Fruit fly (Drosophila melanogaster) whole organism, prepupa: ENCODE measurements around the gene CG33271.
A peak's percentile ranks its signal among the peaks of the same experiment; 100 is the strongest.

Experiments
- Blimp-1 ChIP-seq: fragments of 200-800 bp; sonication (Bioruptor generic); optimal IDR thresholded peaks from 3 replicates; lab custom pipeline; 2017; ENCODE audit warnings: missing biosample characterization, missing genetic modification characterization, mild to moderate bottlenecking, moderate library complexity, missing genetic modification reagents
- CG10631 ChIP-seq: fragments of 200-800 bp; sonication (Bioruptor generic); optimal IDR thresholded peaks from 2 replicates; lab custom pipeline; 2016; ENCODE audit warnings: missing biosample characterization, missing genetic modification characterization
- CG10669 ChIP-seq: fragments of 200-800 bp; sonication (Bioruptor generic); optimal IDR thresholded peaks from 3 replicates; lab custom pipeline; 2018; ENCODE audit warnings: missing biosample characterization, mild to moderate bottlenecking, missing genetic modification characterization, moderate library complexity
- CG11294 ChIP-seq: fragments of 200-800 bp; sonication (Bioruptor generic); IDR thresholded peaks from 2 replicates; pipeline ENCODE4 v1.3.6; 2022; ENCODE audit warnings: missing biosample characterization, missing genetic modification characterization
- CG11762 ChIP-seq: fragments of 200-800 bp; sonication (Bioruptor generic); optimal IDR thresholded peaks from 3 replicates; lab custom pipeline; 2016; ENCODE audit warnings: missing biosample characterization, missing genetic modification characterization; ENCODE audit not compliant: insufficient read depth
- CG11902 ChIP-seq: fragments of 200-800 bp; sonication (Bioruptor generic); optimal IDR thresholded peaks from 3 replicates; lab custom pipeline; 2016; ENCODE audit warnings: missing biosample characterization, missing genetic modification characterization
- CG15336 ChIP-seq: fragments of 200-800 bp; sonication (Bioruptor generic); IDR thresholded peaks from 2 replicates; pipeline ENCODE4 v1.3.6; 2022; ENCODE audit warnings: missing biosample characterization, missing genetic modification characterization
- CG1621 ChIP-seq: fragments of 200-800 bp; sonication (Bioruptor generic); optimal IDR thresholded peaks from 3 replicates; lab custom pipeline; 2018; ENCODE audit warnings: missing biosample characterization, mild to moderate bottlenecking, missing genetic modification characterization
- CG16779 ChIP-seq: fragments of 200-800 bp; sonication (Bioruptor generic); optimal IDR thresholded peaks from 3 replicates; lab custom pipeline; 2017; ENCODE audit warnings: missing biosample characterization, mild to moderate bottlenecking, missing genetic modification characterization
- CG3032 ChIP-seq: fragments of 200-800 bp; optimal IDR thresholded peaks from 2 replicates; lab custom pipeline; 2019; ENCODE audit warnings: missing biosample characterization, mild to moderate bottlenecking, missing genetic modification characterization, moderate library complexity
- CG31627 ChIP-seq: fragments of 200-800 bp; sonication (Bioruptor generic); optimal IDR thresholded peaks from 3 replicates; lab custom pipeline; 2016; ENCODE audit warnings: missing biosample characterization, missing genetic modification characterization
- CG32006 ChIP-seq: fragments of 200-800 bp; sonication (Bioruptor generic); optimal IDR thresholded peaks from 3 replicates; lab custom pipeline; 2017; ENCODE audit warnings: missing biosample characterization, mild to moderate bottlenecking, missing genetic modification characterization
- CG3919 ChIP-seq: fragments of 200-800 bp; sonication (Bioruptor generic); optimal IDR thresholded peaks from 3 replicates; lab custom pipeline; 2016; ENCODE audit warnings: missing biosample characterization, missing genetic modification characterization
- CG4318 ChIP-seq: fragments of 200-800 bp; sonication (Bioruptor generic); optimal IDR thresholded peaks from 3 replicates; lab custom pipeline; 2017; ENCODE audit warnings: missing biosample characterization, mild to moderate bottlenecking, missing genetic modification characterization
- CG6163 ChIP-seq: fragments of 200-800 bp; sonication (Bioruptor generic); IDR thresholded peaks from 3 replicates; pipeline ENCODE4 v1.3.6; 2022; ENCODE audit warnings: missing biosample characterization, missing genetic modification characterization
- CG6276 ChIP-seq: fragments of 200-800 bp; sonication (Bioruptor generic); optimal IDR thresholded peaks from 2 replicates; lab custom pipeline; 2017; ENCODE audit warnings: missing biosample characterization, mild to moderate bottlenecking, missing genetic modification characterization
- CG6792 ChIP-seq: fragments of 200-800 bp; sonication (Bioruptor generic); optimal IDR thresholded peaks from 3 replicates; lab custom pipeline; 2016; ENCODE audit warnings: missing biosample characterization, missing genetic modification characterization
- CG6808 ChIP-seq: fragments of 200-800 bp; sonication (Bioruptor generic); optimal IDR thresholded peaks from 3 replicates; lab custom pipeline; 2017; ENCODE audit warnings: missing biosample characterization, missing genetic modification characterization, mild to moderate bottlenecking, moderate library complexity, missing genetic modification reagents
- CG6854 ChIP-seq: fragments of 200-800 bp; sonication (Bioruptor generic); optimal IDR thresholded peaks from 2 replicates; lab custom pipeline; 2017; ENCODE audit warnings: missing biosample characterization, mild to moderate bottlenecking, missing genetic modification characterization
- CG7368 ChIP-seq: fragments of 200-800 bp; sonication (Bioruptor generic); optimal IDR thresholded peaks from 3 replicates; lab custom pipeline; 2016; ENCODE audit warnings: missing biosample characterization, missing genetic modification characterization
- CG8319 ChIP-seq: fragments of 200-800 bp; sonication (Bioruptor generic); optimal IDR thresholded peaks from 3 replicates; lab custom pipeline; 2016; ENCODE audit warnings: missing biosample characterization, missing genetic modification characterization
- CG8632 ChIP-seq: fragments of 200-800 bp; sonication (Bioruptor generic); optimal IDR thresholded peaks from 3 replicates; lab custom pipeline; 2016; ENCODE audit warnings: missing biosample characterization, missing genetic modification characterization
- Eip75B ChIP-seq: fragments of 200-800 bp; sonication (Bioruptor generic); optimal IDR thresholded peaks from 3 replicates; lab custom pipeline; 2016; ENCODE audit warnings: missing biosample characterization, missing genetic modification characterization
- Eip93F ChIP-seq: fragments of 200-800 bp; sonication (Bioruptor generic); optimal IDR thresholded peaks from 2 replicates; lab custom pipeline; 2016; ENCODE audit warnings: missing biosample characterization, mild to moderate bottlenecking, missing genetic modification characterization
- Ets21C ChIP-seq: fragments of 200-800 bp; sonication (Bioruptor generic); optimal IDR thresholded peaks from 3 replicates; lab custom pipeline; 2016; ENCODE audit warnings: missing biosample characterization, missing genetic modification characterization
- Ets96B ChIP-seq: fragments of 200-800 bp; optimal IDR thresholded peaks from 2 replicates; lab custom pipeline; 2019; ENCODE audit warnings: missing biosample characterization, mild to moderate bottlenecking, missing genetic modification characterization, moderate library complexity
- Hr38 ChIP-seq: sonication (Bioruptor generic); optimal IDR thresholded peaks from 2 replicates; lab custom pipeline; 2016; ENCODE audit warnings: missing biosample characterization, missing genetic modification characterization
- Hr39 ChIP-seq: fragments of 200-800 bp; sonication (Bioruptor generic); optimal IDR thresholded peaks from 2 replicates; lab custom pipeline; 2016; ENCODE audit warnings: missing biosample characterization, missing genetic modification characterization
- Hr4 ChIP-seq: fragments of 200-800 bp; sonication (Bioruptor generic); optimal IDR thresholded peaks from 3 replicates; lab custom pipeline; 2016; ENCODE audit warnings: missing biosample characterization, missing genetic modification characterization
- Lpt ChIP-seq: fragments of 200-800 bp; sonication (Bioruptor generic); optimal IDR thresholded peaks from 3 replicates; lab custom pipeline; 2016; ENCODE audit warnings: missing biosample characterization, missing genetic modification characterization
- Met ChIP-seq: fragments of 200-800 bp; sonication (Bioruptor generic); optimal IDR thresholded peaks from 3 replicates; lab custom pipeline; 2016; ENCODE audit warnings: missing biosample characterization, missing genetic modification characterization
- OdsH ChIP-seq: fragments of 200-800 bp; sonication (Bioruptor generic); optimal IDR thresholded peaks from 3 replicates; lab custom pipeline; 2016; ENCODE audit warnings: missing biosample characterization, missing genetic modification characterization
- Smox ChIP-seq: fragments of 200-800 bp; sonication (Bioruptor generic); optimal IDR thresholded peaks from 3 replicates; lab custom pipeline; 2016; ENCODE audit warnings: missing biosample characterization, missing genetic modification characterization
- Sox102F ChIP-seq: fragments of 200-800 bp; sonication (Bioruptor generic); optimal IDR thresholded peaks from 2 replicates; lab custom pipeline; 2016; ENCODE audit warnings: missing biosample characterization, mild to moderate bottlenecking, missing genetic modification characterization
- Sox15 ChIP-seq: fragments of 200-800 bp; sonication (Bioruptor generic); optimal IDR thresholded peaks from 3 replicates; lab custom pipeline; 2016; ENCODE audit warnings: missing biosample characterization, missing genetic modification characterization
- achi ChIP-seq: fragments of 200-800 bp; sonication (Bioruptor generic); optimal IDR thresholded peaks from 3 replicates; lab custom pipeline; 2016; ENCODE audit warnings: missing biosample characterization, missing genetic modification characterization
- acj6 ChIP-seq: fragments of 200-800 bp; sonication (Bioruptor generic); optimal IDR thresholded peaks from 3 replicates; lab custom pipeline; 2016; ENCODE audit warnings: missing biosample characterization, missing genetic modification characterization
- cyc ChIP-seq: fragments of 200-800 bp; sonication (Bioruptor generic); optimal IDR thresholded peaks from 3 replicates; lab custom pipeline; 2016; ENCODE audit warnings: missing biosample characterization, missing genetic modification characterization
- dsx ChIP-seq: fragments of 200-800 bp; optimal IDR thresholded peaks from 3 replicates; lab custom pipeline; 2019; ENCODE audit warnings: missing biosample characterization, mild to moderate bottlenecking, missing genetic modification characterization, moderate library complexity; ENCODE audit not compliant: poor library complexity, severe bottlenecking
- eg ChIP-seq: fragments of 200-800 bp; sonication (Bioruptor generic); IDR thresholded peaks from 3 replicates; pipeline ENCODE4 v1.3.6; 2022; ENCODE audit warnings: missing biosample characterization, missing genetic modification characterization
- esn ChIP-seq: fragments of 200-800 bp; sonication (Bioruptor generic); optimal IDR thresholded peaks from 2 replicates; lab custom pipeline; 2016; ENCODE audit warnings: missing biosample characterization, mild to moderate bottlenecking, missing genetic modification characterization, moderate library complexity
- fkh ChIP-seq: fragments of 200-800 bp; sonication (Bioruptor generic); optimal IDR thresholded peaks from 3 replicates; lab custom pipeline; 2017; ENCODE audit warnings: missing biosample characterization, mild to moderate bottlenecking, missing genetic modification characterization, moderate library complexity
- lz ChIP-seq: fragments of 200-800 bp; sonication (Bioruptor generic); optimal IDR thresholded peaks from 3 replicates; lab custom pipeline; 2016; ENCODE audit warnings: missing biosample characterization, missing genetic modification characterization
- pdm3 ChIP-seq: fragments of 200-800 bp; sonication (Bioruptor generic); optimal IDR thresholded peaks from 3 replicates; lab custom pipeline; 2016; ENCODE audit warnings: missing biosample characterization, missing genetic modification characterization
- salr ChIP-seq, 2 experiments: fragments of 200-800 bp; sonication (Bioruptor generic); optimal IDR thresholded peaks; 3 replicates each; lab custom pipeline; 2016 to 2018; ENCODE audit warnings: missing biosample characterization in 2 of 2, missing genetic modification characterization in 2 of 2, mild to moderate bottlenecking in 1 of 2
- spab ChIP-seq: fragments of 200-800 bp; sonication (Bioruptor generic); optimal IDR thresholded peaks from 2 replicates; lab custom pipeline; 2017; ENCODE audit warnings: missing biosample characterization, mild to moderate bottlenecking, missing genetic modification characterization, missing genetic modification reagents
- ss ChIP-seq, 2 experiments: fragments of 200-800 bp; sonication (Bioruptor generic); optimal IDR thresholded peaks; 2 replicates in 1 of 2; 3 replicates in 1 of 2; lab custom pipeline; 2017 to 2018; ENCODE audit warnings: mild to moderate bottlenecking in 2 of 2, missing biosample characterization in 2 of 2, missing genetic modification characterization in 2 of 2, moderate library complexity in 1 of 2
- svp ChIP-seq: fragments of 200-800 bp; sonication (Bioruptor generic); peaks from one replicate; lab custom pipeline; 2016; ENCODE audit warnings: missing biosample characterization, missing genetic modification characterization
- topi ChIP-seq: fragments of 200-800 bp; sonication (Bioruptor generic); optimal IDR thresholded peaks from 3 replicates; lab custom pipeline; 2016; ENCODE audit warnings: missing biosample characterization, missing genetic modification characterization
- vri ChIP-seq: fragments of 200-800 bp; sonication (Bioruptor generic); optimal IDR thresholded peaks from 3 replicates; lab custom pipeline; 2016; ENCODE audit warnings: missing biosample characterization, mild to moderate bottlenecking, missing genetic modification characterization

Gene CG33271

DNA sequence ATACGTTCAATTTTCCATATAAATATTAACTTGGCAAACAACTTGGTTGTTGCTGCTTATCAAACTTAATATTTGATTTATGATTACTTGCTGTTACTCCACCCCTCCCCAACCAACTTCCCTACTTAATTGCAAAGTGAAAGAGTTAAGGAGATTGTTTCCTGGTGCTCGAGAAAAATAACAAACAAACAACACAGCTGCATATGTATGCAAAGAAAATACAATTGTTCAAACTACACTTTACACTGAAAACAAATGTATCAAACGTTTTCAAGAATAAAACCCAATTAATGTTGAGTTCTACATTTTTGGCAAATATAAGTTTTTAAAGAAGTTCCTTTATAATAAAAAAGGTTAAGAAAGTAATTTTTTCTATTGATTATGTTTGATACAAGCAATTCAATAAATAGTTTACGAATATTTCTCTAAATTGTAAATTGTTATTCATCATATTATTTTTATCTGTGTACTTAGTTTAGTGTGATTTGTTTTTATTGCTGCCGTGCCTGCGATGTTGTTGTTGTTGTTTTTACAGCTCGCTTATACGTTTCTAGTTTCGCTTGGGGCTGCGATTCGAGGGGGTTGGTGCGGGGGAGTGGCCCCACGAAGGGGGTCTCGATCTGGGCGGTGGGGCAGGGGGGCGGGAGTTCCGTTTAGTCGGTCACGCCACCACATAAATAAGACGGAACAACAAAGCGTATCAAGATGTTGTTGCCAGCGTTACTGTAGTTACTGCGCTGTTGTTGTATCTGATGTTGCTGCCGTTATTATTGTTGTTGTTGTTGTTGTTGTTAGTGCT is 21.4 kb downstream of the CG33271 start:
- peak; percentile 49 for TF ChIP-seq CG3032 (tag; lab: Kevin White, UChicago)
- TF ChIP-seq spab (GFP tag; lab: Kevin White, UChicago) = peak; percentile 48
- peak; percentile 51 for TF ChIP-seq CG8632 (GFP tag; lab: Kevin White, UChicago)
- no peak for TF ChIP-seq Sox102F
- peak; percentile 53 for TF ChIP-seq CG10669
- TF ChIP-seq Eip93F (GFP tag; lab: Kevin White, UChicago) = no peak
- no peak for TF ChIP-seq CG31627
- peak; percentile 64 for TF ChIP-seq Ets96B (tag; lab: Kevin White, UChicago)
- no peak for TF ChIP-seq cyc (GFP tag; lab: Kevin White, UChicago)
- no peak for TF ChIP-seq Sox15 (GFP tag; lab: Kevin White, UChicago)
- TF ChIP-seq pdm3 (GFP tag; lab: Kevin White, UChicago) = peak; percentile 48
- peak; percentile 80 for TF ChIP-seq Hr4 (GFP tag; lab: Kevin White, UChicago)
- TF ChIP-seq CG1621 (tag; lab: Kevin White, UChicago) = peak; percentile 37
- no peak for TF ChIP-seq lz (GFP tag; lab: Kevin White, UChicago)
- TF ChIP-seq salr (GFP tag; optimal IDR thresholded peaks at IDR 0.05; lab: Kevin White, UChicago) = peak; percentile 41 to 85
- TF ChIP-seq CG11294 (GFP tag; lab: Robert Waterston, UW) = no peak; the same call in 1 of the 2 replicates
- peak; percentile 59 for TF ChIP-seq OdsH (GFP tag; lab: Kevin White, UChicago)
- peak; percentile 23 for TF ChIP-seq acj6
- TF ChIP-seq topi = no peak
- TF ChIP-seq Hr39 (GFP tag; lab: Kevin White, UChicago) = no peak
- 0 out of 3 replicates have a peak, but pooled peaks have one; percentile 11 for TF ChIP-seq CG6163 (GFP tag; lab: Robert Waterston, UW)
- no peak for TF ChIP-seq CG11902 (GFP tag; lab: Kevin White, UChicago)
- TF ChIP-seq CG15336 (GFP tag; lab: Robert Waterston, UW) = peak; percentile 91
- TF ChIP-seq CG16779 (tag; lab: Kevin White, UChicago) = no peak
- no peak for TF ChIP-seq Ets21C (GFP tag; lab: Kevin White, UChicago)
- TF ChIP-seq Smox (GFP tag; lab: Kevin White, UChicago) = no peak
- no peak for TF ChIP-seq vri
- TF ChIP-seq CG10631 (GFP tag; lab: Kevin White, UChicago) = peak; percentile 37
- TF ChIP-seq CG6276 (GFP tag; lab: Kevin White, UChicago) = peak; percentile 63
- peak; percentile 37 for TF ChIP-seq CG3919 (GFP tag; lab: Kevin White, UChicago)
- TF ChIP-seq Eip75B (GFP tag; lab: Kevin White, UChicago) = peak; percentile 28
- peak; percentile 67 for TF ChIP-seq CG4318 (GFP tag; lab: Kevin White, UChicago)
- no peak for TF ChIP-seq Met (GFP tag; lab: Kevin White, UChicago)
- peak; percentile 54 for TF ChIP-seq CG6808 (GFP tag; lab: Kevin White, UChicago)
- no peak for TF ChIP-seq Blimp-1 (GFP tag; lab: Kevin White, UChicago)
- peak; percentile 41 for TF ChIP-seq achi (GFP tag; lab: Kevin White, UChicago)
- peak; percentile 33 for TF ChIP-seq CG11762 (GFP tag; lab: Kevin White, UChicago)
- TF ChIP-seq Hr38 (GFP tag; lab: Kevin White, UChicago) = no peak
- TF ChIP-seq CG6792 (GFP tag; lab: Kevin White, UChicago) = no peak
- TF ChIP-seq ss (GFP tag; optimal IDR thresholded peaks at IDR 0.05; lab: Kevin White, UChicago) = peak; percentile 65 to 91
- TF ChIP-seq svp (GFP tag; lab: Kevin White, UChicago) = no peak
- TF ChIP-seq CG7368 (GFP tag; lab: Kevin White, UChicago) = peak; percentile 17
- TF ChIP-seq CG32006 (GFP tag; lab: Kevin White, UChicago) = peak; percentile 81
- TF ChIP-seq eg (GFP tag; lab: Robert Waterston, UW) = peak; percentile 82
- peak; percentile 80 for TF ChIP-seq fkh (GFP tag; lab: Kevin White, UChicago)
- TF ChIP-seq dsx (GFP tag; lab: Kevin White, UChicago) = peak; percentile 60
- no peak for TF ChIP-seq CG6854 (GFP tag; lab: Kevin White, UChicago)
- no peak for TF ChIP-seq esn (GFP tag; lab: Kevin White, UChicago)
- TF ChIP-seq CG8319 = no peak
- peak; percentile 68 for TF ChIP-seq Lpt (GFP tag; lab: Kevin White, UChicago)
